Fruit fly (Drosophila melanogaster) whole organism, pupa: ENCODE measurements around the gene Pop4.

Experiments used
- CG10348 ChIP-seq: fragments of 200-800 bp; sonication (Bioruptor generic); IDR thresholded peaks from 2 replicates; pipeline ENCODE4 v1.3.6; 2022; ENCODE audit warnings: missing biosample characterization, missing genetic modification characterization
- CG12605 ChIP-seq: fragments of 200-800 bp; sonication (Bioruptor generic); IDR thresholded peaks from 2 replicates; pipeline ENCODE4 v1.3.6; 2022; ENCODE audit warnings: missing biosample characterization, missing genetic modification characterization
- CG13204 ChIP-seq: fragments of 200-800 bp; sonication (Bioruptor generic); optimal IDR thresholded peaks from 2 replicates; lab custom pipeline; 2018; ENCODE audit warnings: missing biosample characterization, mild to moderate bottlenecking, missing genetic modification characterization, moderate library complexity
- CG14655 ChIP-seq: fragments of 200-800 bp; sonication (Bioruptor generic); optimal IDR thresholded peaks from 3 replicates; lab custom pipeline; 2017; ENCODE audit warnings: mild to moderate bottlenecking, missing biosample characterization, missing genetic modification reagents, missing genetic modification characterization
- CG15710 ChIP-seq: fragments of 200-800 bp; sonication (Bioruptor generic); optimal IDR thresholded peaks from 2 replicates; lab custom pipeline; 2018; ENCODE audit warnings: missing biosample characterization, mild to moderate bottlenecking, missing genetic modification characterization, moderate library complexity
- CG17806 ChIP-seq: fragments of 200-800 bp; sonication (Bioruptor generic); optimal IDR thresholded peaks from 2 replicates; lab custom pipeline; 2018; ENCODE audit warnings: missing biosample characterization, mild to moderate bottlenecking, missing genetic modification characterization, moderate library complexity
- CG32121 ChIP-seq: fragments of 200-800 bp; sonication (Bioruptor generic); IDR thresholded peaks from 2 replicates; pipeline ENCODE4 v1.3.6; 2022; ENCODE audit warnings: missing biosample characterization, missing genetic modification characterization
- CG34367 ChIP-seq: fragments of 200-800 bp; sonication (Bioruptor generic); optimal IDR thresholded peaks from 2 replicates; lab custom pipeline; 2018; ENCODE audit warnings: missing biosample characterization, mild to moderate bottlenecking, missing genetic modification characterization
- CG4496 ChIP-seq: fragments of 200-800 bp; sonication (Bioruptor generic); IDR thresholded peaks from 3 replicates; pipeline ENCODE4 v1.3.6; 2022; ENCODE audit warnings: missing biosample characterization, missing genetic modification characterization
- CG8159 ChIP-seq: fragments of 200-800 bp; sonication (Bioruptor generic); optimal IDR thresholded peaks from 3 replicates; lab custom pipeline; 2018; ENCODE audit warnings: missing biosample characterization, mild to moderate bottlenecking, missing genetic modification characterization, moderate library complexity
- CG8301 ChIP-seq: fragments of 200-800 bp; sonication (Bioruptor generic); optimal IDR thresholded peaks from 2 replicates; lab custom pipeline; 2018; ENCODE audit warnings: missing biosample characterization, mild to moderate bottlenecking, missing genetic modification characterization
- CG9948 ChIP-seq: fragments of 200-800 bp; sonication (Bioruptor generic); optimal IDR thresholded peaks from 2 replicates; lab custom pipeline; 2018; ENCODE audit warnings: missing biosample characterization, mild to moderate bottlenecking, missing genetic modification characterization, moderate library complexity
- D1 ChIP-seq: fragments of 200-800 bp; sonication (Bioruptor generic); optimal IDR thresholded peaks from 2 replicates; lab custom pipeline; 2018; ENCODE audit warnings: missing biosample characterization, mild to moderate bottlenecking, missing genetic modification characterization, moderate library complexity
- EcR ChIP-seq: fragments of 200-800 bp; sonication (Bioruptor generic); optimal IDR thresholded peaks from 3 replicates; lab custom pipeline; 2019; ENCODE audit warnings: missing biosample characterization, missing genetic modification characterization, mild to moderate bottlenecking, moderate library complexity, missing genetic modification reagents
- Ets98B ChIP-seq: fragments of 200-800 bp; sonication (Bioruptor generic); IDR thresholded peaks from 2 replicates; pipeline ENCODE4 v1.3.6; 2022; ENCODE audit warnings: missing biosample characterization, missing genetic modification characterization
- Pif1A ChIP-seq: fragments of 200-800 bp; sonication (Bioruptor generic); optimal IDR thresholded peaks from 3 replicates; lab custom pipeline; 2016; ENCODE audit warnings: missing biosample characterization, missing genetic modification characterization
- Pif1B ChIP-seq: fragments of 200-800 bp; sonication (Bioruptor generic); optimal IDR thresholded peaks from 3 replicates; lab custom pipeline; 2016; ENCODE audit warnings: missing biosample characterization, missing genetic modification characterization
- Snoo ChIP-seq: fragments of 200-800 bp; sonication (Bioruptor generic); optimal IDR thresholded peaks from 3 replicates; lab custom pipeline; 2017; ENCODE audit warnings: missing biosample characterization, mild to moderate bottlenecking, missing genetic modification characterization, inconsistent platforms
- fd96Ca ChIP-seq: fragments of 200-800 bp; sonication (Bioruptor generic); IDR thresholded peaks from 3 replicates; pipeline ENCODE4 v1.3.6; 2022; ENCODE audit warnings: missing biosample characterization, missing genetic modification characterization
- gl ChIP-seq: fragments of 200-800 bp; sonication (Bioruptor generic); optimal IDR thresholded peaks from 2 replicates; lab custom pipeline; 2018; ENCODE audit warnings: missing biosample characterization, mild to moderate bottlenecking, missing genetic modification characterization
- rn ChIP-seq: fragments of 200-800 bp; sonication (Bioruptor generic); IDR thresholded peaks from 2 replicates; pipeline ENCODE4 v1.3.6; 2022; ENCODE audit warnings: missing biosample characterization, missing genetic modification characterization

Gene Pop4

dm6 chr3L:7978550-7978776 is at the start of gene Pop4:
TSS of gene Pop4 (minus strand) at chr3L:7978650.
- TF ChIP-seq EcR = no peak
- no peak for TF ChIP-seq gl (tag; lab: Kevin White, UChicago)
- TF ChIP-seq CG9948 = no peak
- TF ChIP-seq fd96Ca (GFP tag; lab: Robert Waterston, UW) = no peak
- no peak for TF ChIP-seq CG12605 (GFP tag; lab: Robert Waterston, UW)
- no peak for TF ChIP-seq CG34367 (tag; lab: Kevin White, UChicago)
- no peak for TF ChIP-seq D1 (tag; lab: Kevin White, UChicago)
- TF ChIP-seq CG10348 (GFP tag; lab: Robert Waterston, UW) = no peak
- TF ChIP-seq Pif1A (GFP tag; lab: Kevin White, UChicago) = no peak
- TF ChIP-seq rn (GFP tag; lab: Robert Waterston, UW) = no peak
- TF ChIP-seq Pif1B (GFP tag; lab: Kevin White, UChicago) = no peak
- TF ChIP-seq CG17806 (tag; lab: Kevin White, UChicago) = no peak

- TF ChIP-seq CG9948 (peak; percentile 89), CG14655 (GFP tag; lab: Kevin White, UChicago) (peak; percentile 72), CG8159 (tag; lab: Kevin White, UChicago) (peak; percentile 90), CG15710 (tag; lab: Kevin White, UChicago) (peak; percentile 81), CG4496 (GFP tag; lab: Robert Waterston, UW) (peak; percentile 64; the same call in 1 of the 3 replicates), Ets98B (peak; percentile 15; the same call in 1 of the 2 replicates), CG8301 (tag; lab: Kevin White, UChicago) (peak; percentile 53), EcR (no peak), Pif1B (GFP tag; lab: Kevin White, UChicago) (peak; percentile 59), fd96Ca (GFP tag; lab: Robert Waterston, UW) (no peak), CG17806 (tag; lab: Kevin White, UChicago) (peak; percentile 86), CG12605 (GFP tag; lab: Robert Waterston, UW) (no peak), rn (GFP tag; lab: Robert Waterston, UW) (0 out of 2 replicates have a peak, but pooled peaks have one; percentile 7), D1 (tag; lab: Kevin White, UChicago) (peak; percentile 46), CG13204 (peak; percentile 50), Pif1A (GFP tag; lab: Kevin White, UChicago) (peak; percentile 26), Snoo (tag; lab: Kevin White, UChicago) (peak; percentile 64), CG32121 (no peak), CG34367 (tag; lab: Kevin White, UChicago) (peak; percentile 73), CG10348 (GFP tag; lab: Robert Waterston, UW) (no peak), gl (tag; lab: Kevin White, UChicago) (peak; percentile 46)
Measured at dm6 chr3L:8027666-8028314, 49.3 kb upstream of the Pop4 start.

dm6 chr3L:8027212-8027611 is 48.8 kb upstream of the Pop4 start:
- no peak for TF ChIP-seq D1 (tag; lab: Kevin White, UChicago)
- peak; percentile 15 for TF ChIP-seq CG13204
- TF ChIP-seq EcR = peak; percentile 51
- no peak for TF ChIP-seq Snoo (tag; lab: Kevin White, UChicago)

dm6 chr3L:8024278-8025140 is 46.1 kb upstream of the Pop4 start:
- TF ChIP-seq CG8159 (tag; lab: Kevin White, UChicago) (peak; percentile 72), Pif1B (GFP tag; lab: Kevin White, UChicago) (peak; percentile 70), gl (tag; lab: Kevin White, UChicago) (no peak), CG15710 (tag; lab: Kevin White, UChicago) (peak; percentile 53), CG32121 (peak; percentile 72), CG14655 (GFP tag; lab: Kevin White, UChicago) (peak; percentile 71), CG8301 (tag; lab: Kevin White, UChicago) (peak; percentile 50), Snoo (tag; lab: Kevin White, UChicago) (peak; percentile 16), Ets98B (peak; percentile 40), CG34367 (tag; lab: Kevin White, UChicago) (peak; percentile 36), EcR (peak; percentile 96), CG10348 (GFP tag; lab: Robert Waterston, UW) (0 out of 2 replicates have a peak, but pooled peaks have one; percentile 33), CG4496 (GFP tag; lab: Robert Waterston, UW) (peak; percentile 71), D1 (tag; lab: Kevin White, UChicago) (no peak), Pif1A (GFP tag; lab: Kevin White, UChicago) (peak; percentile 72), fd96Ca (GFP tag; lab: Robert Waterston, UW) (0 out of 3 replicates have a peak, but pooled peaks have one; percentile 54), CG12605 (GFP tag; lab: Robert Waterston, UW) (peak; percentile 18; the same call in 1 of the 2 replicates), rn (GFP tag; lab: Robert Waterston, UW) (peak; percentile 50; the same call in 1 of the 2 replicates), CG9948 (peak; percentile 55), CG13204 (no peak), CG17806 (tag; lab: Kevin White, UChicago) (peak; percentile 46)

- TF ChIP-seq CG8159 (tag; lab: Kevin White, UChicago) (no peak), CG12605 (GFP tag; lab: Robert Waterston, UW) (no peak), Pif1A (GFP tag; lab: Kevin White, UChicago) (no peak), fd96Ca (GFP tag; lab: Robert Waterston, UW) (no peak), gl (tag; lab: Kevin White, UChicago) (no peak), CG32121 (no peak), EcR (no peak), Snoo (tag; lab: Kevin White, UChicago) (no peak), CG8301 (tag; lab: Kevin White, UChicago) (no peak), rn (GFP tag; lab: Robert Waterston, UW) (no peak), Ets98B (no peak), CG17806 (tag; lab: Kevin White, UChicago) (no peak), CG13204 (no peak), Pif1B (GFP tag; lab: Kevin White, UChicago) (no peak), CG10348 (GFP tag; lab: Robert Waterston, UW) (no peak), CG4496 (GFP tag; lab: Robert Waterston, UW) (no peak), CG9948 (no peak), CG15710 (tag; lab: Kevin White, UChicago) (no peak), CG14655 (GFP tag; lab: Kevin White, UChicago) (no peak), CG34367 (tag; lab: Kevin White, UChicago) (no peak)
Measured at dm6 chr3L:8018665-8019070, 40.2 kb upstream of the Pop4 start.
